Worm (Caenorhabditis elegans) whole organism, late embryonic: ENCODE results near the gene C09G9.1.

Experiments used
- K09A11.1 ChIP-seq: sonication (generic microtip); optimal IDR thresholded peaks from 2 replicates; lab custom pipeline; 2017; ENCODE audit warnings: antibody characterized with exemption, mild to moderate bottlenecking, missing genetic modification characterization, missing compliant biosample characterization; ENCODE audit not compliant: insufficient read depth
- ama-1 ChIP-seq: fragments of 150-350 bp; optimal IDR thresholded peaks from 2 replicates; lab custom pipeline; 2014
- che-1 ChIP-seq: sonication (generic microtip); optimal IDR thresholded peaks from 2 replicates; lab custom pipeline; 2016; ENCODE audit warnings: mild to moderate bottlenecking, missing genetic modification characterization, missing compliant biosample characterization
- hlh-8 ChIP-seq: sonication (generic microtip); optimal IDR thresholded peaks from 2 replicates; lab custom pipeline; 2016; ENCODE audit warnings: missing genotype, missing genetic modification characterization, missing compliant biosample characterization
- pag-3 ChIP-seq: sonication (generic microtip); optimal IDR thresholded peaks from 2 replicates; lab custom pipeline; 2016; ENCODE audit warnings: missing compliant biosample characterization, missing genetic modification characterization, borderline replicate concordance

- TF ChIP-seq hlh-8 (tag; lab: Kevin White, UChicago) (no peak), che-1 (tag; lab: Kevin White, UChicago) (no peak), ama-1 (lab: Kevin White, UChicago) (no peak), pag-3 (tag; lab: Kevin White, UChicago) (no peak), K09A11.1 (no peak)
These were observed 41.0 kb downstream of the C09G9.1 start, which contains the start of the genes col-117 and col-3 for ce11 chrIV:8824145-8824833.
